Worm (Caenorhabditis elegans): Measurements from ENCODE around the gene F11A5.18.

F11A5.18 gene

DNA sequence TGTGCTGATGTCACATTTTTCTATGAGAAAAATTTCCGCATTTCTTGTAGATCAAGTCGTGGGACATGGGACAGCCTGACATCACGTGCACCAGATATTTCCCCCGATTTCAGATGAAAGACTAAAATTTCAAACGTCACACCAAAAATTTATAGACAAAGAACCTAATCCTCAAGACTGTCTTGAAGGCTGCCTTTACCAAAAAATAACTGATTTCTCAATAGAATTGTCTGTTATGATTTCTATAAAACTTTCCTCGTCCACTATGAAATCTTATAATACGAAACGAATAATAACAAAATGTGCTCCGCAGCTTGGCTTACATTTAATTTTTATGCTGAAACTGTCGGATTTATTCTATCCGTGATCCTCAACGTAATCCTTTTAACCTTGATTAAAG lies 22.4 kb upstream of the F11A5.18 start, which contains the start of gene str-106:
Gene str-106 (plus strand): TSS at position 301 of the 400 bp plus-strand sequence.
- TF ChIP-seq F16B12.6 (tag; optimal IDR thresholded peaks at IDR 0.05) (no peak), nhr-20 (tag; optimal IDR thresholded peaks at IDR 0.05) (no peak), snu-23 (GFP tag; optimal IDR thresholded peaks at IDR 0.05) (no peak), ets-5 (GFP tag; IDR thresholded peaks at IDR 0.05) (no peak), skn-1 (tag; optimal IDR thresholded peaks at IDR 0.05) (no peak), nhr-84 (tag; optimal IDR thresholded peaks at IDR 0.05) (no peak), lin-35 (GFP tag; optimal IDR thresholded peaks at IDR 0.05) (no peak), efl-1 (optimal IDR thresholded peaks at IDR 0.05) (no peak), efl-1 (GFP tag; optimal IDR thresholded peaks at IDR 0.05 in 1 of 2) (no peak), dsc-1 (tag; optimal IDR thresholded peaks at IDR 0.05) (no peak), ceh-88 (GFP tag; IDR thresholded peaks at IDR 0.05) (no peak), unc-98 (GFP tag; IDR thresholded peaks at IDR 0.05) (no peak), lin-39 (tag; optimal IDR thresholded peaks at IDR 0.05) (no peak), fos-1 (tag; optimal IDR thresholded peaks at IDR 0.05) (no peak), aha-1 (tag; optimal IDR thresholded peaks at IDR 0.05) (no peak), unc-62 (GFP tag; optimal IDR thresholded peaks at IDR 0.05) (no peak)

DNA sequence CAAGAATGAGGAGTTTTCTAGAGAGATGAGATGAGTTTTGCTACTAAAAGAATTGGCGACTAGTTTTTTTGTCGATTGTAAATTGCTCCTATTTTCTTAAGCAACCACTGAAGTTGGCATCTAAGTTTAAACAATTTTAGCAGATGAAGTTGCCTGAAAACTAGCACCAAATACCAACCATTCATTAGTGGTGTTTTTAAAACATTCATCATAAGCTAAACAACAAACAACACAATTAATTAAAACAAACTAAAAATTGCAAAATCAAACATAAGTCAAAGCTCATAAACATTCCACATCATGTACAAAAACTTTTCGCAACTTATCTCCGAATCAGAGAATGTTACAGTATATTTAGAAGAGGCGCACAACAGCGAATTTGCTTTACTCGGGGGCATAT lies 20.6 kb upstream of the F11A5.18 start, which contains the start of gene srz-13:
Gene srz-13 (plus strand): TSS at position 301 of the 400 bp plus-strand sequence.
- no peak for TF ChIP-seq nhr-28 (tag; optimal IDR thresholded peaks at IDR 0.05)
- TF ChIP-seq alr-1 (tag; optimal IDR thresholded peaks at IDR 0.05; ENCODE audit: borderline replicate concordance): no peak
- no peak for TF ChIP-seq fos-1 (tag; optimal IDR thresholded peaks at IDR 0.05)
- no peak for TF ChIP-seq lsy-2 (tag; optimal IDR thresholded peaks at IDR 0.05)
- TF ChIP-seq snu-23 (GFP tag; optimal IDR thresholded peaks at IDR 0.05): no peak
- TF ChIP-seq elt-2 (tag; optimal IDR thresholded peaks at IDR 0.05): no peak
- no peak for TF ChIP-seq swsn-7 (tag; optimal IDR thresholded peaks at IDR 0.05)
- TF ChIP-seq C16A3.4 (tag; optimal IDR thresholded peaks at IDR 0.05): no peak
- TF ChIP-seq ces-1 (GFP tag; optimal IDR thresholded peaks at IDR 0.05): no peak
- TF ChIP-seq fkh-8 (tag; optimal IDR thresholded peaks at IDR 0.05): no peak
- no peak for TF ChIP-seq egl-27 (tag; optimal IDR thresholded peaks at IDR 0.05)
- TF ChIP-seq elt-3 (tag; optimal IDR thresholded peaks at IDR 0.05): no peak
- no peak for TF ChIP-seq nhr-84 (tag; optimal IDR thresholded peaks at IDR 0.05)
- TF ChIP-seq egl-13 (tag; optimal IDR thresholded peaks at IDR 0.05): no peak
- TF ChIP-seq jun-1 (tag; optimal IDR thresholded peaks at IDR 0.05): no peak
- no peak for TF ChIP-seq aly-2 (tag; optimal IDR thresholded peaks at IDR 0.05)
- no peak for TF ChIP-seq pag-3 (tag; optimal IDR thresholded peaks at IDR 0.05; ENCODE audit: borderline replicate concordance, insufficient read depth)
- TF ChIP-seq unc-30 (tag; optimal IDR thresholded peaks at IDR 0.05): no peak
- TF ChIP-seq unc-130 (tag; optimal IDR thresholded peaks at IDR 0.05): no peak
- TF ChIP-seq hlh-4 (tag; optimal IDR thresholded peaks at IDR 0.05): no peak

DNA sequence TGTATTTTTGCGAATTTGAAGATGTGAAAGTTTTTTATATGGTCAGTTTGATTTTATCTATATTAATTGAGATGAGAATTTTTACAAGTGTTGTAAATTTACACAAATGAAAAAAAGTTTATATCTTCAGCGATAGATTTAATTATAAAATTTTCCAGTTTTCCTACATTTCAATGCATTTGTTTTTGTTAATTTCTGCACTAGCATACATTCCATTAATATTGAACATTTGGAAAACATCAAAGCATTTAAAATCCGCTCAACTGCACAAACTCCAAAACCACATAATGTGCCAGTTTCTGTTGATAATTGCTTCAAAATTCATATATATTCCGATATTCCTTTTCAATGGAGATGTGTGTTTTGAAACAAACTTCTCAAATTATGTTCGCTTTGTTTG lies 19.8 kb upstream of the F11A5.18 start, which contains the start of gene srh-277:
Gene srh-277 (plus strand): TSS at position 301 of the 400 bp plus-strand sequence.
- TF ChIP-seq F16B12.6 (tag; optimal IDR thresholded peaks at IDR 0.05) (no peak), lir-3 (tag; optimal IDR thresholded peaks at IDR 0.05; ENCODE audit: poor library complexity) (no peak), nhr-71 (tag; optimal IDR thresholded peaks at IDR 0.05) (no peak), swsn-7 (tag; optimal IDR thresholded peaks at IDR 0.05) (no peak), snu-23 (GFP tag; optimal IDR thresholded peaks at IDR 0.05) (no peak), tlp-1 (tag; optimal IDR thresholded peaks at IDR 0.05) (no peak), Y116A8C.19 (tag; optimal IDR thresholded peaks at IDR 0.05; ENCODE audit: borderline replicate concordance) (no peak), unc-86 (tag; optimal IDR thresholded peaks at IDR 0.05) (no peak), skn-1 (tag; optimal IDR thresholded peaks at IDR 0.05) (no peak), unc-130 (tag; optimal IDR thresholded peaks at IDR 0.05) (no peak)

DNA sequence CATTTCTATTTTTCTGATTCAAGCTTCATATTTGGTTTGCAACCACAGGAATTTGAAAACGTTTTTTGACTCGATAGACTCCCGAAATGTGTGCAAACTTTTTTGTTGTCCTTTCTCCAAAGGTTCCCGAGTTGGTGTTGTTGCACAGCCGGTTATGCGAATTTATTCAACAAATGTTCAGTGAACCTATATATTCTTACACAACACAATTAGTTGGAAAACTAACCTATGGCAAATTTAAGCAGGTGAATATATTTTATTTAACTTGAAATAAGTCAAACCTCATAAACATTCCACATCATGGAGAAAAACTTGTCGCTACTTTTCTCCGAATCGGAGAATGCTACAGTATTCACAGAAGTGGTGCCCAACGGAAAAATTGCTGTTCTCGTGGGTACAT lies 19.4 kb upstream of the F11A5.18 start, which contains the start of gene srz-14:
Gene srz-14 (plus strand): TSS at position 301 of the 400 bp plus-strand sequence.
- TF ChIP-seq mep-1 (tag; optimal IDR thresholded peaks at IDR 0.05) (no peak), fos-1 (tag; optimal IDR thresholded peaks at IDR 0.05) (no peak), lsy-2 (tag; optimal IDR thresholded peaks at IDR 0.05) (no peak), xbp-1 (tag; optimal IDR thresholded peaks at IDR 0.05) (no peak), snu-23 (GFP tag; optimal IDR thresholded peaks at IDR 0.05) (no peak), lir-3 (tag; optimal IDR thresholded peaks at IDR 0.05; ENCODE audit: poor library complexity) (no peak)

Data from whole organism, L1 larva.